Worm (Caenorhabditis elegans): Measurements from ENCODE around the gene aagr-4.
A peak's percentile ranks its signal among the peaks of the same experiment; 100 is the strongest.

The aagr-4 gene

ce11 chrX:487669-488068, 27.2 kb downstream of the aagr-4 start (continued):
- no peak for TF ChIP-seq unc-62 (GFP tag; optimal IDR thresholded peaks at IDR 0.05 in 1 of 2)
- no peak for TF ChIP-seq unc-62 (tag; optimal IDR thresholded peaks at IDR 0.05)
- no peak for TF ChIP-seq hlh-30 (tag; optimal IDR thresholded peaks at IDR 0.05; ENCODE audit: insufficient read depth)
- no peak for TF ChIP-seq Y75B8A.6 (GFP tag; IDR thresholded peaks at IDR 0.05)
- no peak for TF ChIP-seq zag-1 (tag; optimal IDR thresholded peaks at IDR 0.05)
- no peak for TF ChIP-seq tag-97 (GFP tag; IDR thresholded peaks at IDR 0.05)
- peak in 1 of 2 experiments; percentile 53 for TF ChIP-seq daf-16 (GFP tag; optimal IDR thresholded peaks at IDR 0.05)
- no peak for TF ChIP-seq daf-16 (tag; optimal IDR thresholded peaks at IDR 0.05)
- no peak for TF ChIP-seq nhr-77 (tag; optimal IDR thresholded peaks at IDR 0.05)
- 0 out of 2 replicates have a peak, but pooled peaks have one; percentile 40 for TF ChIP-seq Y48G9A.11 (GFP tag; IDR thresholded peaks at IDR 0.05)
- no peak for TF ChIP-seq hlh-11 (tag; optimal IDR thresholded peaks at IDR 0.05)
- no peak for TF ChIP-seq snpc-4 (tag; optimal IDR thresholded peaks at IDR 0.05)
- TF ChIP-seq lsy-2 (tag; optimal IDR thresholded peaks at IDR 0.05), result no peak
- TF ChIP-seq ceh-32 (tag; optimal IDR thresholded peaks at IDR 0.05; ENCODE audit: poor library complexity), result no peak
- TF ChIP-seq lin-39 (tag; optimal IDR thresholded peaks at IDR 0.05), result no peak
- TF ChIP-seq ces-1 (GFP tag; optimal IDR thresholded peaks at IDR 0.05), result no peak
- 0 out of 4 replicates have a peak, but pooled peaks of 1 of the 2 experiments have one; percentile 47 for TF ChIP-seq madf-5 (GFP tag; IDR thresholded peaks at IDR 0.05)
- TF ChIP-seq nhr-76 (tag; optimal IDR thresholded peaks at IDR 0.05), result no peak
- TF ChIP-seq jun-1 (tag; optimal IDR thresholded peaks at IDR 0.05), result no peak
- no peak for TF ChIP-seq lin-29 (GFP tag; IDR thresholded peaks at IDR 0.05)
- no peak for TF ChIP-seq skn-1 (tag; optimal IDR thresholded peaks at IDR 0.05)
- peak; percentile 72; the same call in 1 of the 2 replicates for TF ChIP-seq mdt-29 (GFP tag; IDR thresholded peaks at IDR 0.05)
- TF ChIP-seq Y5F2A.4 (GFP tag; optimal IDR thresholded peaks at IDR 0.05), result no peak
- no peak for TF ChIP-seq cey-2 (tag; optimal IDR thresholded peaks at IDR 0.05; ENCODE audit: borderline replicate concordance, insufficient read depth)
- TF ChIP-seq F44E2.7 (GFP tag; IDR thresholded peaks at IDR 0.05), result peak; percentile 54; the same call in 1 of the 2 replicates
- no peak for TF ChIP-seq lin-15B (tag; optimal IDR thresholded peaks at IDR 0.05)
- TF ChIP-seq spr-3 (GFP tag; optimal IDR thresholded peaks at IDR 0.05), result no peak
- TF ChIP-seq ceh-82 (tag; optimal IDR thresholded peaks at IDR 0.05), result no peak
- no peak for TF ChIP-seq ceh-20 (GFP tag; IDR thresholded peaks at IDR 0.05)
- peak; percentile 86 for TF ChIP-seq lim-7 (GFP tag; IDR thresholded peaks at IDR 0.05)
- no peak for TF ChIP-seq nhr-111 (GFP tag; optimal IDR thresholded peaks at IDR 0.05)
- no peak for TF ChIP-seq dpl-1 (GFP tag; optimal IDR thresholded peaks at IDR 0.05)
- TF ChIP-seq egl-43 (GFP tag; IDR thresholded peaks at IDR 0.05), result peak; percentile 85; the same call in 1 of the 2 replicates
- TF ChIP-seq pha-4 (GFP tag; IDR thresholded peaks at IDR 0.05), result peak; percentile 66; the same call in 1 of the 2 replicates
- TF ChIP-seq pha-4 (tag; optimal IDR thresholded peaks at IDR 0.05), result no peak
- TF ChIP-seq lir-3 (tag; optimal IDR thresholded peaks at IDR 0.05), result no peak
- TF ChIP-seq lin-38 (GFP tag; IDR thresholded peaks at IDR 0.05), result peak; percentile 66
- TF ChIP-seq unc-39 (tag; optimal IDR thresholded peaks at IDR 0.05), result no peak
- TF ChIP-seq zfp-2 (tag; optimal IDR thresholded peaks at IDR 0.05), result no peak
- TF ChIP-seq mxl-2 (GFP tag; conservative IDR thresholded peaks at IDR 0.05), result no peak
- no peak for TF ChIP-seq ceh-62 (tag; optimal IDR thresholded peaks at IDR 0.05)
- TF ChIP-seq rbr-2 (tag; optimal IDR thresholded peaks at IDR 0.05), result no peak
- no peak for TF ChIP-seq saeg-2 (GFP tag; IDR thresholded peaks at IDR 0.05)
- peak; percentile 86 for TF ChIP-seq snpc-1.2 (GFP tag; IDR thresholded peaks at IDR 0.05)
- TF ChIP-seq set-16 (GFP tag; IDR thresholded peaks at IDR 0.05), result no peak
- no peak for TF ChIP-seq mes-2 (tag; optimal IDR thresholded peaks at IDR 0.05; ENCODE audit: poor library complexity, severe bottlenecking)
- TF ChIP-seq egl-27 (tag; optimal IDR thresholded peaks at IDR 0.05), result no peak
- no peak for TF ChIP-seq madf-9 (GFP tag; conservative IDR thresholded peaks at IDR 0.05)
- TF ChIP-seq dve-1 (tag; optimal IDR thresholded peaks at IDR 0.05; ENCODE audit: insufficient read depth), result no peak
- no peak for TF ChIP-seq R02D3.7 (tag; optimal IDR thresholded peaks at IDR 0.05)
- TF ChIP-seq F49E8.2 (tag; optimal IDR thresholded peaks at IDR 0.05; ENCODE audit: borderline replicate concordance), result peak; percentile 18
- TF ChIP-seq mxl-3 (GFP tag; optimal IDR thresholded peaks at IDR 0.05), result no peak

Data from whole organism, L4 larva.